Worm (Caenorhabditis elegans) whole organism, late embryonic: ENCODE measurements around the gene F44E5.1.

Source experiments
- ceh-48 ChIP-seq: sonication (generic microtip); optimal IDR thresholded peaks from 2 replicates; lab custom pipeline; 2016; ENCODE audit warnings: missing genetic modification characterization, inconsistent platforms, missing compliant biosample characterization
- nhr-11 ChIP-seq: fragments of 150-350 bp; optimal IDR thresholded peaks from 2 replicates; lab custom pipeline; 2014; ENCODE audit warnings: missing biosample characterization, missing genetic modification characterization
- pag-3 ChIP-seq: sonication (generic microtip); optimal IDR thresholded peaks from 2 replicates; lab custom pipeline; 2016; ENCODE audit warnings: missing compliant biosample characterization, missing genetic modification characterization, borderline replicate concordance
- pqm-1 ChIP-seq: sonication (generic microtip); optimal IDR thresholded peaks from 2 replicates; lab custom pipeline; 2016; ENCODE audit warnings: missing genetic modification characterization, missing compliant biosample characterization
- unc-55 ChIP-seq: sonication (generic microtip); optimal IDR thresholded peaks from 2 replicates; lab custom pipeline; 2017; ENCODE audit warnings: missing biosample characterization, missing genetic modification reagents, missing genetic modification characterization
- unc-86 ChIP-seq: sonication (generic microtip); optimal IDR thresholded peaks from 2 replicates; lab custom pipeline; 2016; ENCODE audit warnings: missing genetic modification characterization, missing compliant biosample characterization

ce11 chrII:11794392-11794791, 20.0 kb upstream of the F44E5.1 start:
- TF ChIP-seq ceh-48 (tag; lab: Kevin White, UChicago) (no peak), pqm-1 (tag; lab: Kevin White, UChicago) (no peak), pag-3 (tag; lab: Kevin White, UChicago) (no peak), unc-86 (no peak), unc-55 (GFP tag; lab: Kevin White, UChicago) (no peak), nhr-11 (tag; lab: Kevin White, UChicago) (no peak)
